Worm (Caenorhabditis elegans): ENCODE results near the gene F59E12.9.

DNA sequence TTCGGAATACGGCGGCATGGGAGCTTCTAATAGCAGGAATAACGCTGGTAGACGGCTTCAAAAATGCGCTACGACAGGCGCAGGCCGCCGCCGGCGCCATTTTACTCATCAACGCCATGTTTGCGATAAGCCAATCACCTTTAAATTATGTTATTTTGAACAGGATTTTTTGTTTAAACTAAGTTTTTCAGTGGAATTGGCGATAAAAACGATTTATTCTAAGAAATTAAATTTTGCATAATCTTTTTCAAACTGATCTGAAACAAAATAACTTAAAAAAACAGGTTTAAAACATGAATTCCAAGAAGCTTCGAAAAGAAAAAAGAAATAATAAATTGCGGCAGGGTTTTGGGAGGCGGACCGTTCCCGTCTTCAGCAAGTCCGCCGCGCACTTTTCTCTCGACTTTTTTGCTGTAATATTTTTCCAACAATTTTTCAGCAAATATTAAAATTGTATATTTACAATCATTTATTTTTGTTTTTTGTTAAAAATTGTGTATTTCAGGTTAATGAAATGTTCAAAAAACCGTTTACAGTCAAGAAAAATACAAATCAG lies 44.5 kb upstream of the F59E12.9 start, which contains the start of the genes ndub-5 and eif-2D:
- TF ChIP-seq dao-5 (tag; optimal IDR thresholded peaks at IDR 0.05) = no peak
- no peak for TF ChIP-seq him-1 (tag; optimal IDR thresholded peaks at IDR 0.05)
